ENCODE assay signal across 2 worm cellular contexts in the genomic region with DNA sequence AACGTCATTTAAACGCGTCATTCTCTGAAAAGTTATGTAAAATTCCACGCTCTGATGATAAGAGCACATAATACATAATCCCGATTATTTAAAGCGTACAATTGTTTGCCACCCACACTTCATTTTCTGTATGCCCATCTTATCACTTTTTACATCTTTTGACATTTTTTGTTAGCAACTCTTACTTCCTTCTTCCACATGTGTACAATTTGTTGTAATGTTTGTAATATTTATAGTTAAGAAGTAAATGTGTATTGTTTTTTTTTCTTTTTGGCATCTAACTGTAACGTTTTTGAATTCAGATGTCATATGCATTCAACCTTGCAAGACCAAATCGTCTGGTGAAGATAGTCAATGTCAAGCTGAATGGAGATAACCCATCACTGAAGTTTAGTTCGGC.
A peak's percentile ranks its signal among the peaks of the same experiment; 100 is the strongest.
TF ChIP-seq lines count a peak whose summit lies in the region.

fbxa-136 (plus strand) TSS at position 301 of the 400 bp plus-strand sequence.

TF ChIP-seq in whole organism, L2 larva, 48 proteins besides CTCF, POLR2A, EP300 and RAD21:
- peak; percentile 26 for TF ChIP-seq gmeb-1 (tag; optimal IDR thresholded peaks at IDR 0.05; lab: Kevin White, UChicago)
- no peak for TF ChIP-seq ztf-4 (tag; optimal IDR thresholded peaks at IDR 0.05; lab: Kevin White, UChicago)
- no peak for TF ChIP-seq elt-3 (tag; optimal IDR thresholded peaks at IDR 0.05; lab: Kevin White, UChicago)

TF ChIP-seq in whole organism, L3 larva, 47 proteins besides CTCF, POLR2A, EP300 and RAD21:
- TF ChIP-seq ceh-16 (tag; optimal IDR thresholded peaks at IDR 0.05; lab: Kevin White, UChicago): no peak
- TF ChIP-seq elt-2 (tag; optimal IDR thresholded peaks at IDR 0.05; lab: Kevin White, UChicago): peak; percentile 29
- no peak for TF ChIP-seq mml-1 (tag; optimal IDR thresholded peaks at IDR 0.05; lab: Kevin White, UChicago)
- TF ChIP-seq nhr-76 (tag; optimal IDR thresholded peaks at IDR 0.05; lab: Kevin White, UChicago): no peak
- TF ChIP-seq ceh-82 (tag; optimal IDR thresholded peaks at IDR 0.05; lab: Kevin White, UChicago): no peak
- no peak for TF ChIP-seq mdl-1 (tag; optimal IDR thresholded peaks at IDR 0.05; lab: Kevin White, UChicago)
- TF ChIP-seq pqm-1 (tag; optimal IDR thresholded peaks at IDR 0.05; lab: Kevin White, UChicago): peak; percentile 69
- no peak for TF ChIP-seq elt-3 (tag; optimal IDR thresholded peaks at IDR 0.05; lab: Kevin White, UChicago)
- no peak for TF ChIP-seq nhr-237 (tag; optimal IDR thresholded peaks at IDR 0.05; lab: Kevin White, UChicago)
TF ChIP-seq in whole organism, L3 larva: peak in this region for 2.
